Worm (Caenorhabditis elegans): ENCODE measurements around the gene grl-9.

grl-9 gene

DNA sequence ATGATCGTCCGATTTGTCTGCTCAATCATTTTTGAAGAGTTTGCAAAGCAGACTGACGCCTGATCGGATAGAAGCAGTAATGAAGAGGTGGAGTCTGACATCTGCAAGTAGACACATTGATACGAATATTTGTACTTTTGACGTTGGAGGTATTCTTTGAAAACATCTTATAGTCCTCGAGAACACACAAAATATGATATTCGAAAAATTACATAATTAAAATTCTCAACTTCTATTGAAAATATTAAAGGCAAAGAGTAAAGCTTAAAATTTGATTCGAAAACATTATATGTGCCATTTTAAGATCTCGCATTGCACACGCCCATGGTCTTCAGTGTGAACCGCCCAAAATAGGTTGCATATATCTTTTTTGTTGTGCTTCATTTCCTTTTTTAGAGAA is 9.1 kb downstream of the grl-9 start, which contains the start of gene ZC487.2:
Gene ZC487.2, minus strand, starts transcription at position 101 of the 400 bp plus-strand sequence.
- TF ChIP-seq pha-4 (tag; optimal IDR thresholded peaks at IDR 0.05) (no peak), bed-3 (GFP tag; optimal IDR thresholded peaks at IDR 0.05) (no peak), zip-8 (tag; optimal IDR thresholded peaks at IDR 0.05) (no peak), cnd-1 (tag; optimal IDR thresholded peaks at IDR 0.05) (no peak), elt-1 (tag; optimal IDR thresholded peaks at IDR 0.05; ENCODE audit: borderline replicate concordance, insufficient read depth) (no peak), flh-1 (GFP tag; optimal IDR thresholded peaks at IDR 0.05) (no peak), ceh-39 (tag; optimal IDR thresholded peaks at IDR 0.05) (no peak), mls-2 (tag; optimal IDR thresholded peaks at IDR 0.05) (no peak), nhr-12 (tag; optimal IDR thresholded peaks at IDR 0.05) (no peak), ceh-83 (GFP tag; optimal IDR thresholded peaks at IDR 0.05) (no peak), unc-39 (tag; optimal IDR thresholded peaks at IDR 0.05) (no peak), nhr-237 (tag; optimal IDR thresholded peaks at IDR 0.05) (no peak), mep-1 (tag; optimal IDR thresholded peaks at IDR 0.05) (no peak)

- TF ChIP-seq mep-1 (tag; optimal IDR thresholded peaks at IDR 0.05) (no peak), ceh-83 (GFP tag; optimal IDR thresholded peaks at IDR 0.05) (no peak), tbx-8 (GFP tag; optimal IDR thresholded peaks at IDR 0.05) (no peak), unc-62 (GFP tag; optimal IDR thresholded peaks at IDR 0.05) (no peak), ham-2 (GFP tag; optimal IDR thresholded peaks at IDR 0.05) (no peak), elt-3 (tag; optimal IDR thresholded peaks at IDR 0.05) (no peak)
Measured at ce11 chrV:6718232-6718631, 13.3 kb downstream of the grl-9 start, which contains the start of gene srg-30. TSS of gene srg-30 (minus strand) at chrV:6718332.

DNA sequence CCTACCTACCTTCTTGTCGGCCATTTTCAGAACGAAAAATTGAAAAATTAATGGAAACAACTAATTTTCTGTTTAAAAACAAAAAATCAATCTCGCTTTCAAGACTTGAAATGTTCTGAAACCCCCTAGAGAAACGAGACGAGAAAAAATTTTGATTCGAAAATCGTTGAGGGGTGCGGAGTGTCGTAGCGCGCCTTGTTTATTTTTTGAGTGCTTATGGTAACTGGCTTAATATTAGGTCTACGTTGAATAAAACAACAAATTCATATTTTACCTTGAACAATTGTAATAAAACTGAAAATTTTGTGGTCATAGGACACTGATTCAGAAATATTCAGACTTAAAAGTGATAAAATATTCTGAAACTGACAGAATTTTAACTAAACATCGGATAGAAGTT is 21.0 kb downstream of the grl-9 start, which contains the start of gene sna-1:
Gene sna-1, minus strand, starts transcription at position 218 of the 400 bp plus-strand sequence.
- no peak for TF ChIP-seq mls-2 (tag; optimal IDR thresholded peaks at IDR 0.05)
- TF ChIP-seq unc-62 (GFP tag; optimal IDR thresholded peaks at IDR 0.05) = no peak
- no peak for TF ChIP-seq blmp-1 (tag; optimal IDR thresholded peaks at IDR 0.05)
- no peak for TF ChIP-seq lsy-2 (tag; optimal IDR thresholded peaks at IDR 0.05)
- TF ChIP-seq nhr-76 (tag; optimal IDR thresholded peaks at IDR 0.05) = no peak
- no peak for TF ChIP-seq ham-2 (GFP tag; optimal IDR thresholded peaks at IDR 0.05)
- TF ChIP-seq nhr-12 (tag; optimal IDR thresholded peaks at IDR 0.05) = no peak
- TF ChIP-seq flh-1 (GFP tag; optimal IDR thresholded peaks at IDR 0.05) = no peak
- no peak for TF ChIP-seq hlh-1 (tag; optimal IDR thresholded peaks at IDR 0.05)
- TF ChIP-seq drap-1 (GFP tag; optimal IDR thresholded peaks at IDR 0.05) = no peak
- no peak for TF ChIP-seq tbx-8 (GFP tag; optimal IDR thresholded peaks at IDR 0.05)
- no peak for TF ChIP-seq nhr-237 (tag; optimal IDR thresholded peaks at IDR 0.05)
- TF ChIP-seq ces-1 (GFP tag; optimal IDR thresholded peaks at IDR 0.05) = no peak
- TF ChIP-seq ztf-11 (tag; optimal IDR thresholded peaks at IDR 0.05) = no peak
- TF ChIP-seq elt-3 (tag; optimal IDR thresholded peaks at IDR 0.05) = no peak

DNA sequence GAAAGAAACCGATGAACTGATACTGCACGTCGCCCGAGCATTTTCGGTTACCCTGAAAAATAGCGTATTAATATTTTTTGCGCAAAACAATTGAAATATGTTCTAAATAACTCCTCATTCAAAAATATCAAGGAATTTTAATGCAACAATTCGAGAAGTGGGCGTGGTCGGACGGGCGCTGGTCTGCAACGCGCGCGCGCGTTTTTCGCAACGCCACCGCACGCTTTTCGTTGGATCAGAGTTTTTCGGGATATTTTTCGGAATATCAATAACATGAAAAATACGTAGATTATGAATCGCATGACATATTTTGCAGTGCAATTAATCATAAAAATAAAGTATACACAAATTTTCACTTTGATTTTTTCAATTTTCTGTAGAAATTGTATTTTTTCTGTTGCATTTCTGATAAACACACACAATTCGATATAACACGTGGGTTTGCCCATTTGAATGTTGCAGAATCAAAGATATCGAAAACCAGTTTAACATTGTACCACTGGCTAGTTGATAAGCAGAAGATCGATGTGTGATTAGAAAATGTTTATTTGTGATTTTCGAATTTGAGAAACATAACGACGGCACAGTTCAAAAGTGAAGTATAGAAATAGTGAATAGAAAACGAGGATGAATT is 22.3 kb downstream of the grl-9 start, which contains the start of gene dlst-1:
Gene dlst-1, minus strand, starts transcription at position 52 of the 634 bp plus-strand sequence.
- peak; percentile 55 for TF ChIP-seq ceh-83 (GFP tag; optimal IDR thresholded peaks at IDR 0.05)
- TF ChIP-seq hlh-1 (tag; optimal IDR thresholded peaks at IDR 0.05) = no peak
- TF ChIP-seq cnd-1 (tag; optimal IDR thresholded peaks at IDR 0.05) = peak; percentile 7
- TF ChIP-seq mls-2 (tag; optimal IDR thresholded peaks at IDR 0.05) = peak; percentile 71
- TF ChIP-seq flh-1 (GFP tag; optimal IDR thresholded peaks at IDR 0.05) = no peak
- peak; percentile 76 for TF ChIP-seq M03D4.4 (tag; optimal IDR thresholded peaks at IDR 0.05)
- TF ChIP-seq mep-1 (tag; optimal IDR thresholded peaks at IDR 0.05) = peak; percentile 44
- TF ChIP-seq sptf-1 (tag; optimal IDR thresholded peaks at IDR 0.05) = peak; percentile 80
- TF ChIP-seq drap-1 (GFP tag; optimal IDR thresholded peaks at IDR 0.05) = peak; percentile 58
- peak; percentile 59 for TF ChIP-seq ceh-43 (GFP tag; optimal IDR thresholded peaks at IDR 0.05)
- TF ChIP-seq snpc-4 (tag; optimal IDR thresholded peaks at IDR 0.05) = no peak
- peak; percentile 13 for TF ChIP-seq bed-3 (GFP tag; optimal IDR thresholded peaks at IDR 0.05)
- TF ChIP-seq ceh-39 (tag; optimal IDR thresholded peaks at IDR 0.05) = no peak
- peak; percentile 22 for TF ChIP-seq unc-120 (tag; optimal IDR thresholded peaks at IDR 0.05; ENCODE audit: poor library complexity, severe bottlenecking)
- peak; percentile 29 for TF ChIP-seq tbx-8 (GFP tag; optimal IDR thresholded peaks at IDR 0.05)

ce11 chrV:6706771-6707170 is 24.7 kb downstream of the grl-9 start, which contains the start of gene W02F12.4:
TSS of gene W02F12.4 (minus strand) at chrV:6706934.
- TF ChIP-seq sem-2 (GFP tag; optimal IDR thresholded peaks at IDR 0.05) (no peak), zip-8 (tag; optimal IDR thresholded peaks at IDR 0.05) (peak; percentile 3)

Data from whole organism, mixed stage, embryonic.